Worm (Caenorhabditis elegans) whole organism, early embryonic: ENCODE measurements around the gene K01A6.6.

ENCODE experiments used
- B0310.2 ChIP-seq: sonication (generic microtip); optimal IDR thresholded peaks from 2 replicates; lab custom pipeline; 2016; ENCODE audit warnings: mild to moderate bottlenecking, missing genetic modification characterization, missing compliant biosample characterization
- F13C5.2 ChIP-seq: sonication (generic microtip); optimal IDR thresholded peaks from 2 replicates; lab custom pipeline; 2017; ENCODE audit warnings: mild to moderate bottlenecking, missing genetic modification characterization, inconsistent platforms, missing compliant biosample characterization
- aly-1 ChIP-seq: sonication (generic microtip); optimal IDR thresholded peaks from 2 replicates; lab custom pipeline; 2016; ENCODE audit warnings: missing genetic modification characterization, missing compliant biosample characterization
- ama-1 ChIP-seq: fragments of 150-350 bp; optimal IDR thresholded peaks from 2 replicates; lab custom pipeline; 2014
- ceh-13 ChIP-seq: fragments of 200-800 bp; sonication (Bioruptor generic); optimal IDR thresholded peaks from 2 replicates; lab custom pipeline; 2018; ENCODE audit warnings: mild to moderate bottlenecking, missing genetic modification characterization, missing compliant biosample characterization
- ceh-36 ChIP-seq: sonication (generic microtip); optimal IDR thresholded peaks from 2 replicates; lab custom pipeline; 2016; ENCODE audit warnings: missing genetic modification characterization, inconsistent platforms, missing compliant biosample characterization
- ets-7 ChIP-seq: sonication (generic microtip); optimal IDR thresholded peaks from 2 replicates; lab custom pipeline; 2016; ENCODE audit warnings: missing genotype, missing genetic modification characterization, missing compliant biosample characterization
- flt-1 ChIP-seq: fragments of 200-800 bp; sonication (Bioruptor generic); IDR thresholded peaks from 2 replicates; pipeline ENCODE4 v1.3.6; 2022; ENCODE audit warnings: missing genetic modification characterization, missing compliant biosample characterization
- hmbx-1 ChIP-seq: sonication (generic microtip); optimal IDR thresholded peaks from 2 replicates; lab custom pipeline; 2016; ENCODE audit warnings: mild to moderate bottlenecking, missing genetic modification characterization, missing compliant biosample characterization
- hmg-4 ChIP-seq: fragments of 200-800 bp; sonication (Bioruptor generic); optimal IDR thresholded peaks from 2 replicates; lab custom pipeline; 2018; ENCODE audit warnings: mild to moderate bottlenecking, missing genetic modification characterization, missing compliant biosample characterization
- hnd-1 ChIP-seq: sonication (generic microtip); optimal IDR thresholded peaks from 2 replicates; lab custom pipeline; 2016; ENCODE audit warnings: missing genetic modification characterization, missing compliant biosample characterization
- pes-1 ChIP-seq: fragments of 200-800 bp; sonication (Bioruptor generic); IDR thresholded peaks from 2 replicates; pipeline ENCODE4 v1.3.6; 2022; ENCODE audit warnings: missing genetic modification reagents, missing genetic modification characterization, missing compliant biosample characterization
- scrt-1 ChIP-seq: fragments of 200-800 bp; sonication (Bioruptor generic); IDR thresholded peaks from 2 replicates; pipeline ENCODE4 v1.3.6; 2022; ENCODE audit warnings: missing genetic modification characterization, missing compliant biosample characterization
- sea-1 ChIP-seq: fragments of 200-800 bp; sonication (Bioruptor generic); conservative IDR thresholded peaks from 2 replicates; pipeline ENCODE4 v1.3.6; 2022; ENCODE audit warnings: missing genetic modification characterization, missing compliant biosample characterization
- tbx-11 ChIP-seq: fragments of 200-800 bp; sonication (Bioruptor generic); IDR thresholded peaks from 2 replicates; pipeline ENCODE4 v1.3.6; 2022; ENCODE audit warnings: missing genetic modification characterization, missing compliant biosample characterization
- tbx-37 ChIP-seq: fragments of 200-800 bp; sonication (Bioruptor generic); conservative IDR thresholded peaks from 2 replicates; pipeline ENCODE4 v1.3.6; 2022; ENCODE audit warnings: missing genetic modification reagents, missing genetic modification characterization, missing compliant biosample characterization
- tra-4 ChIP-seq: sonication (generic microtip); optimal IDR thresholded peaks from 2 replicates; lab custom pipeline; 2017; ENCODE audit warnings: missing genetic modification characterization, missing compliant biosample characterization

The K01A6.6 gene

DNA sequence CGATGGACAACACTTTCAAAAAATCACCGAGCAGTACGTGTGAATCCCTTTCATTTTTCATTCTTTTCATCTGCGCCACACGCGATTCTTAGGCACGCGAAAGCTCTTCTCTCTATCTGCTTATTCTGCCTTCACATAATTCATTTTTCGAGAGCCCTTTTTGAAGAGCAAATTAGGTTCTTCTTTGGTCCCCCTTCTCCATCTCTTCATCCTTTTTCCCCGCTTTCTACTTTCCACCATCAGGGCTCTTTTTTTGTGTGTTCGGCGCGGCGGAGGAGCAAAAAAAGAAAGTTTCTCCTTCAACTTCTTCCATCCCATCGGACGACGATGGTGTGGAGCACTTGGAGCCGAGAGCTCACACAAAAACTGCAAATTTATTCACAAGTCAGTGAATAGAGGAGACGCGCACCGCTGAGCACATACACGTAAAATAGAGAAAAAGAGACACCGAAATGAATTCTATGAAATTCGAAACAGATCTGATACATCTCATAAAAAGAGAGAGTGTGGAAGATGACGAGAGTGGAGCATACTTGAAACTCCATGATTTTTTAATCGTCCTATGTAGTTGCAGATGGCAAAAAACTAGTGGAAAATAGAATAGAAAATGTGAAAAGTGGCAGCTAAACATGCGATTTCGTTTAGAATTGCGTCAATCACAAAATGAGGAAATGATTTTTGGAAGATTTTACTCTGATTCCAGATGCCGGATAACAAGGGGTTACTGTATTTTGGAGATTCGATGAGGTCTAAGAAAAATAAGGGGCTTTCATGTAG lies 50.1 kb downstream of the K01A6.6 start:
- TF ChIP-seq tbx-37 (GFP tag; lab: Robert Waterston, UW) (no peak), ama-1 (no peak), ceh-13 (no peak), tbx-11 (GFP tag; lab: Robert Waterston, UW) (no peak), pes-1 (GFP tag; lab: Robert Waterston, UW) (no peak), ets-7 (tag; lab: Kevin White, UChicago) (no peak), flt-1 (no peak)

DNA sequence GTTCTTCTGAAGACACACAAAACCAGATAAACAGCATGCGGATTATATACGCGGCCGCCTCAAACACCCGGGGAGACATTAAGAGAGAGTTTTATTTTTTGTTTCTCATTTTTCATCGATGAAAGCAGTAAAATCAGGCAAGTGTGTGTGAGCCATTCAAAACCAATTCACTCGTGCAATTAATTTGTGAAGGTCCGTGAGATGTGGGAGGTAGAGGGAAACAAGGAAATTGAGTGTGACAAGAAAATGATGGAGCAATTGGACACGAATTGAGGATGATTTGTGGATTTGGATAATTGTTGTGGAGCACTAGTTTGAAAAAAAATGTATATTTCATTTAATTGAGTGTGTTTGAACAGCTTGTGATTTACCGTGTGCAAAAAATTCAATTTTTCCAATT lies 52.7 kb downstream of the K01A6.6 start:
- TF ChIP-seq flt-1, result no peak
- no peak for TF ChIP-seq ets-7 (tag; lab: Kevin White, UChicago)
- TF ChIP-seq ceh-13, result no peak
- no peak for TF ChIP-seq pes-1 (GFP tag; lab: Robert Waterston, UW)
- no peak for TF ChIP-seq sea-1 (GFP tag; lab: Robert Waterston, UW)
- no peak for TF ChIP-seq hmg-4 (GFP tag; lab: Kevin White, UChicago)
- no peak for TF ChIP-seq F13C5.2
- TF ChIP-seq ama-1, result no peak

DNA sequence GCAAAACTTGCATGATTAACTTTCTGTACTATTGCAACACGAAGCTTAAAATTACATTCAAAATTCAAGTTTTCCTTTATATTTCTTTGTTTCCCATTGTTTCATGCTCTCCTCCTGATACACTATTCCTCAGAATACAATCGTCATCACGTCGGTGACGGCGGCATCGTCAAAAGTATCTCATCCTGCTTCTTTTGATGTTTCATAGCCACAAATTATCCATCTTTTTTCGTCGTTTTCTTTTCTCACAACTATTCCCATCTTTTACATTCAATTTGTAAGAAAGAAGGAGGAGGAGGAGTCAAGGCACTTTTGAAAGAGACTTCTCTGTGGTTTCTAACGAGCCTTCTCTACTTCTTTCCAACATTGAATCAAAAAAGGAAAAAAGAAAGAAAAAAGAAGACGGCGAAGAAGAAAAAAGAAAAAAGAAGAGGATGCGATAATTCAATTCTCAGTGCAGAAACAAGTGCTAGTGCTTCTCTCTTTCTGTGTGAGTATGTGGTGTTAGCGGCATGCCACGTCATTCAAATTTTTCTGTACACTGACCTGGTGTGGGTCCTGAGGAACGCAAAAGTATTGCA lies 53.3 kb downstream of the K01A6.6 start:
- TF ChIP-seq ama-1 (no peak), hnd-1 (tag; lab: Kevin White, UChicago) (no peak), tbx-11 (GFP tag; lab: Robert Waterston, UW) (no peak), pes-1 (GFP tag; lab: Robert Waterston, UW) (no peak), ceh-36 (no peak), B0310.2 (tag; lab: Kevin White, UChicago) (no peak), hmbx-1 (tag; lab: Kevin White, UChicago) (no peak), sea-1 (GFP tag; lab: Robert Waterston, UW) (no peak), ets-7 (tag; lab: Kevin White, UChicago) (no peak), F13C5.2 (no peak), scrt-1 (no peak), tra-4 (tag; lab: Kevin White, UChicago) (no peak), ceh-13 (no peak), hmg-4 (GFP tag; lab: Kevin White, UChicago) (no peak), aly-1 (no peak), tbx-37 (GFP tag; lab: Robert Waterston, UW) (no peak), flt-1 (no peak)
